Worm (Caenorhabditis elegans): Measurements from ENCODE around the gene vha-5.

DNA sequence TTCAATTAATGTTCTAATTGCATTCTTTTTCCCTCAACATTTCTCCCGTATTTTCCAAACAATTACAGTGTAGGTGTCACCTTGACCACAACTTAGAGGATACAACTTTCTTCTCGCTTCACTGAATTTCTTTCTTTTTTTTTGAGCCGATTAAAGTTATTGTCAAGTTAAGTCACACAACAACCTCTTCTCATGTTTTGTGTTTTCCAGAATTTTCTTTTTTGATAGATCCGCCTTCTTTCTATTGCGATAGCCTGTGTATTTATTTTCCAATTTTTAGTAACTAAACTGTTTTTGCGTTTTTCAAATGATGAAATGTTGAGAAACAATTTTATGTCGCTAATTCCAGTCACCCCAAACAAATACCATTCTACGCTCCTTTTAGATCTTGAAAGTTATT is 21.9 kb downstream of the vha-5 start, which contains the start of gene F35H10.3:
- TF ChIP-seq mab-9 (GFP tag; IDR thresholded peaks at IDR 0.05) (no peak), C16A3.4 (tag; optimal IDR thresholded peaks at IDR 0.05) (no peak), zip-4 (GFP tag; optimal IDR thresholded peaks at IDR 0.05) (no peak), fkh-8 (tag; optimal IDR thresholded peaks at IDR 0.05) (no peak), nhr-20 (tag; optimal IDR thresholded peaks at IDR 0.05) (no peak), skn-1 (tag; optimal IDR thresholded peaks at IDR 0.05) (no peak), lin-13 (GFP tag; optimal IDR thresholded peaks at IDR 0.05) (no peak), rnt-1 (tag; optimal IDR thresholded peaks at IDR 0.05) (no peak), ceh-82 (tag; optimal IDR thresholded peaks at IDR 0.05) (no peak), fos-1 (tag; optimal IDR thresholded peaks at IDR 0.05) (no peak), ztf-4 (tag; optimal IDR thresholded peaks at IDR 0.05) (no peak), egl-27 (tag; optimal IDR thresholded peaks at IDR 0.05) (no peak), nhr-28 (tag; optimal IDR thresholded peaks at IDR 0.05) (no peak)

Measured in whole organism, L1 larva.